Worm (Caenorhabditis elegans): Measurements from ENCODE around the gene Y17D7B.3.

Y17D7B.3 gene

ce11 chrV:18737646-18738045, 48.9 kb downstream of the Y17D7B.3 start:
- TF ChIP-seq F57A8.1 (GFP tag; optimal IDR thresholded peaks at IDR 0.05) (no peak), tbx-9 (tag; optimal IDR thresholded peaks at IDR 0.05; ENCODE audit: borderline replicate concordance) (no peak), Y53G8AR.9 (GFP tag; conservative IDR thresholded peaks at IDR 0.05) (no peak), ztf-3 (GFP tag; optimal IDR thresholded peaks at IDR 0.05) (no peak), snpc-3.4 (tag; optimal IDR thresholded peaks at IDR 0.05) (no peak), nfyb-1 (GFP tag; IDR thresholded peaks at IDR 0.05) (no peak), attf-6 (GFP tag; IDR thresholded peaks at IDR 0.05) (no peak), ccch-3 (GFP tag; optimal IDR thresholded peaks at IDR 0.05) (no peak), D2030.7 (GFP tag; IDR thresholded peaks at IDR 0.05) (no peak), sptf-2 (GFP tag; optimal IDR thresholded peaks at IDR 0.05) (no peak), lin-35 (GFP tag; optimal IDR thresholded peaks at IDR 0.05) (no peak), B0261.1 (tag; optimal IDR thresholded peaks at IDR 0.05) (no peak), him-1 (tag; optimal IDR thresholded peaks at IDR 0.05) (no peak), lin-26 (GFP tag; IDR thresholded peaks at IDR 0.05) (no peak)
